Worm (Caenorhabditis elegans) whole organism, young adult: ENCODE data around the gene cut-6.

Experiments
- B0019.2 ChIP-seq: fragments of 200-800 bp; sonication (Bioruptor generic); conservative IDR thresholded peaks from 2 replicates; pipeline ENCODE4 v1.3.6; 2022; ENCODE audit warnings: missing genetic modification reagents, missing genetic modification characterization, missing compliant biosample characterization
- B0261.1 ChIP-seq: sonication (generic microtip); optimal IDR thresholded peaks from 2 replicates; lab custom pipeline; 2016; ENCODE audit warnings: mild to moderate bottlenecking, missing genetic modification characterization, moderate library complexity, missing compliant biosample characterization
- C17E4.6 ChIP-seq: fragments of 200-800 bp; sonication (Bioruptor generic); IDR thresholded peaks from 2 replicates; pipeline ENCODE4 v1.3.6; 2022; ENCODE audit warnings: missing genetic modification reagents, missing genetic modification characterization, missing compliant biosample characterization
- F33H1.4 ChIP-seq: fragments of 200-800 bp; sonication (Bioruptor generic); IDR thresholded peaks from 2 replicates; pipeline ENCODE4 v1.3.6; 2022; ENCODE audit warnings: missing genetic modification reagents, missing genetic modification characterization, missing compliant biosample characterization
- F37B4.10 ChIP-seq: fragments of 200-800 bp; sonication (Bioruptor generic); IDR thresholded peaks from 2 replicates; pipeline ENCODE4 v1.3.6; 2022; ENCODE audit warnings: missing genetic modification characterization, missing compliant biosample characterization
- F39B2.1 ChIP-seq: fragments of 200-800 bp; sonication (Bioruptor generic); IDR thresholded peaks from 2 replicates; pipeline ENCODE4 v1.3.6; 2022; ENCODE audit warnings: missing genetic modification reagents, missing genetic modification characterization, missing compliant biosample characterization
- F57A8.1 ChIP-seq: fragments of 200-800 bp; sonication (Bioruptor generic); optimal IDR thresholded peaks from 2 replicates; lab custom pipeline; 2018; ENCODE audit warnings: mild to moderate bottlenecking, missing genetic modification characterization, moderate library complexity, missing compliant biosample characterization
- F57C9.4 ChIP-seq: sonication (generic microtip); optimal IDR thresholded peaks from 2 replicates; lab custom pipeline; 2017; ENCODE audit warnings: mild to moderate bottlenecking, missing genetic modification characterization, missing compliant biosample characterization
- K12H6.12 ChIP-seq: fragments of 200-800 bp; sonication (Bioruptor generic); optimal IDR thresholded peaks from 2 replicates; lab custom pipeline; 2018; ENCODE audit warnings: mild to moderate bottlenecking, missing genetic modification characterization, missing compliant biosample characterization
- T26A5.8 ChIP-seq: sonication (generic microtip); optimal IDR thresholded peaks from 2 replicates; lab custom pipeline; 2016; ENCODE audit warnings: missing genetic modification characterization, missing compliant biosample characterization
- Y67H2A.10 ChIP-seq: fragments of 200-800 bp; sonication (Bioruptor generic); conservative IDR thresholded peaks from 2 replicates; pipeline ENCODE4 v1.3.6; 2022; ENCODE audit warnings: missing genetic modification reagents, missing genetic modification characterization, missing compliant biosample characterization
- Y95B8A.8 ChIP-seq: fragments of 200-800 bp; sonication (Bioruptor generic); IDR thresholded peaks from 2 replicates; pipeline ENCODE4 v1.3.6; 2022; ENCODE audit warnings: missing genetic modification reagents, missing genetic modification characterization, missing compliant biosample characterization
- akir-1 ChIP-seq: fragments of 200-800 bp; sonication (Bioruptor generic); optimal IDR thresholded peaks from 2 replicates; lab custom pipeline; 2018; ENCODE audit warnings: mild to moderate bottlenecking, missing genetic modification characterization, moderate library complexity, missing compliant biosample characterization
- atf-7 ChIP-seq: sonication (generic microtip); optimal IDR thresholded peaks from 2 replicates; lab custom pipeline; 2017; ENCODE audit warnings: mild to moderate bottlenecking, missing genetic modification characterization, missing compliant biosample characterization
- attf-6 ChIP-seq: fragments of 200-800 bp; sonication (Bioruptor generic); IDR thresholded peaks from 2 replicates; pipeline ENCODE4 v1.3.6; 2022; ENCODE audit warnings: missing genetic modification reagents, missing genetic modification characterization, missing compliant biosample characterization
- bed-1 ChIP-seq: fragments of 200-800 bp; sonication (Bioruptor generic); IDR thresholded peaks from 2 replicates; pipeline ENCODE4 v1.3.6; 2022; ENCODE audit warnings: missing genetic modification reagents, missing genetic modification characterization, missing compliant biosample characterization
- bed-2 ChIP-seq: fragments of 200-800 bp; sonication (Bioruptor generic); IDR thresholded peaks from 2 replicates; pipeline ENCODE4 v1.3.6; 2022; ENCODE audit warnings: missing genetic modification reagents, missing genetic modification characterization, missing compliant biosample characterization
- cebp-1 ChIP-seq, 2 experiments: fragments of 200-800 bp in 1 of 2; sonication (Bioruptor generic) in 1 of 2; sonication (generic microtip) in 1 of 2; IDR thresholded peaks in 1 of 2; optimal IDR thresholded peaks in 1 of 2; 2 replicates each; pipeline versions ENCODE4 v1.3.6 to Lab custom; 2017 to 2022; ENCODE audit warnings: missing compliant biosample characterization in 2 of 2, missing genetic modification characterization in 2 of 2, mild to moderate bottlenecking in 1 of 2, missing genetic modification reagents in 1 of 2, moderate library complexity in 1 of 2
- cebp-2 ChIP-seq: fragments of 200-800 bp; sonication (Bioruptor generic); IDR thresholded peaks from 2 replicates; pipeline ENCODE4 v1.3.6; 2022; ENCODE audit warnings: missing genetic modification characterization, missing compliant biosample characterization
- ceh-40 ChIP-seq: fragments of 200-800 bp; sonication (Bioruptor generic); IDR thresholded peaks from 2 replicates; pipeline ENCODE4 v1.3.6; 2022; ENCODE audit warnings: missing genetic modification characterization, missing compliant biosample characterization
- ceh-58 ChIP-seq: fragments of 200-800 bp; sonication (Bioruptor generic); IDR thresholded peaks from 2 replicates; pipeline ENCODE4 v1.3.6; 2022; ENCODE audit warnings: missing genetic modification characterization, missing compliant biosample characterization
- die-1 ChIP-seq: sonication (generic microtip); optimal IDR thresholded peaks from 2 replicates; lab custom pipeline; 2016; ENCODE audit warnings: missing genotype, mild to moderate bottlenecking, missing genetic modification characterization, missing compliant biosample characterization
- fkh-3 ChIP-seq: sonication (generic microtip); optimal IDR thresholded peaks from 2 replicates; lab custom pipeline; 2016; ENCODE audit warnings: mild to moderate bottlenecking, missing genetic modification characterization, missing compliant biosample characterization
- hsf-1 ChIP-seq: fragments of 200-800 bp; sonication (Bioruptor generic); IDR thresholded peaks from 2 replicates; pipeline ENCODE4 v1.3.6; 2022; ENCODE audit warnings: missing genetic modification reagents, missing genetic modification characterization, missing compliant biosample characterization
- lin-26 ChIP-seq: fragments of 200-800 bp; sonication (Bioruptor generic); IDR thresholded peaks from 2 replicates; pipeline ENCODE4 v1.3.6; 2022; ENCODE audit warnings: missing genetic modification reagents, missing genetic modification characterization, missing compliant biosample characterization
- lin-54 ChIP-seq: fragments of 200-800 bp; sonication (Bioruptor generic); optimal IDR thresholded peaks from 2 replicates; lab custom pipeline; 2018; ENCODE audit warnings: mild to moderate bottlenecking, missing genetic modification characterization, missing compliant biosample characterization
- lir-1 ChIP-seq: fragments of 200-800 bp; sonication (Bioruptor generic); conservative IDR thresholded peaks from 2 replicates; pipeline ENCODE4 v1.3.6; 2022; ENCODE audit warnings: missing genetic modification reagents, missing genetic modification characterization, missing compliant biosample characterization
- lsy-27 ChIP-seq: sonication (generic microtip); optimal IDR thresholded peaks from 2 replicates; lab custom pipeline; 2017; ENCODE audit warnings: missing genetic modification characterization, mild to moderate bottlenecking, missing compliant biosample characterization, antibody characterized with exemption, missing genotype, borderline replicate concordance; ENCODE audit not compliant: insufficient read depth
- madf-10 ChIP-seq: sonication (generic microtip); optimal IDR thresholded peaks from 2 replicates; lab custom pipeline; 2016; ENCODE audit warnings: mild to moderate bottlenecking, missing genetic modification characterization, missing compliant biosample characterization
- mcd-1 ChIP-seq: fragments of 200-800 bp; sonication (Bioruptor generic); IDR thresholded peaks from 2 replicates; pipeline ENCODE4 v1.3.6; 2022; ENCODE audit warnings: missing genetic modification reagents, missing genetic modification characterization, missing compliant biosample characterization
- mel-28 ChIP-seq: sonication (generic microtip); optimal IDR thresholded peaks from 2 replicates; lab custom pipeline; 2016; ENCODE audit warnings: borderline replicate concordance, mild to moderate bottlenecking, missing genetic modification characterization, missing compliant biosample characterization
- nfya-1 ChIP-seq: sonication (generic microtip); optimal IDR thresholded peaks from 2 replicates; lab custom pipeline; 2017; ENCODE audit warnings: antibody characterized with exemption, missing compliant biosample characterization, missing genetic modification characterization, borderline replicate concordance; ENCODE audit not compliant: insufficient read depth
- nfya-2 ChIP-seq: fragments of 200-800 bp; sonication (Bioruptor generic); IDR thresholded peaks from 2 replicates; pipeline ENCODE4 v1.3.6; 2022; ENCODE audit warnings: missing genetic modification reagents, missing genetic modification characterization, missing compliant biosample characterization
- nfyb-1 ChIP-seq: fragments of 200-800 bp; sonication (Bioruptor generic); IDR thresholded peaks from 2 replicates; pipeline ENCODE4 v1.3.6; 2022; ENCODE audit warnings: missing genetic modification reagents, missing genetic modification characterization, missing compliant biosample characterization
- nhr-179 ChIP-seq: sonication (generic microtip); optimal IDR thresholded peaks from 2 replicates; lab custom pipeline; 2016; ENCODE audit warnings: mild to moderate bottlenecking, missing genetic modification characterization, missing compliant biosample characterization
- pbrm-1 ChIP-seq: fragments of 200-800 bp; sonication (Bioruptor generic); IDR thresholded peaks from 2 replicates; pipeline ENCODE4 v1.3.6; 2022; ENCODE audit warnings: missing genetic modification reagents, missing genetic modification characterization, missing compliant biosample characterization
- rcor-1 ChIP-seq: fragments of 200-800 bp; sonication (Bioruptor generic); IDR thresholded peaks from 2 replicates; pipeline ENCODE4 v1.3.6; 2022; ENCODE audit warnings: missing genetic modification reagents, missing genetic modification characterization, missing compliant biosample characterization
- rec-8 ChIP-seq, 2 experiments: sonication (generic microtip); optimal IDR thresholded peaks; 2 replicates each; lab custom pipeline; 2016; ENCODE audit warnings: mild to moderate bottlenecking in 2 of 2, missing genetic modification characterization in 2 of 2, missing genetic modification reagents in 2 of 2, missing genotype in 2 of 2, missing biosample characterization in 1 of 2, missing compliant biosample characterization in 1 of 2, moderate library complexity in 1 of 2
- sdz-38 ChIP-seq: sonication (generic microtip); optimal IDR thresholded peaks from 2 replicates; lab custom pipeline; 2016; ENCODE audit warnings: missing genotype, missing genetic modification characterization, missing compliant biosample characterization
- snpc-1.3 ChIP-seq: sonication (generic microtip); optimal IDR thresholded peaks from 2 replicates; lab custom pipeline; 2017; ENCODE audit warnings: missing genetic modification characterization, mild to moderate bottlenecking, missing compliant biosample characterization, antibody characterized with exemption, moderate library complexity, missing genotype, missing genetic modification reagents; ENCODE audit not compliant: insufficient read depth
- snpc-3.4 ChIP-seq: sonication (generic microtip); optimal IDR thresholded peaks from 2 replicates; lab custom pipeline; 2017; ENCODE audit warnings: missing genetic modification characterization, mild to moderate bottlenecking, missing compliant biosample characterization, antibody characterized with exemption, moderate library complexity, missing genotype, missing genetic modification reagents
- sptf-2 ChIP-seq: fragments of 200-800 bp; sonication (Bioruptor generic); optimal IDR thresholded peaks from 2 replicates; lab custom pipeline; 2018; ENCODE audit warnings: mild to moderate bottlenecking, missing genetic modification characterization, missing compliant biosample characterization
- tbx-9 ChIP-seq: sonication (generic microtip); optimal IDR thresholded peaks from 2 replicates; lab custom pipeline; 2016; ENCODE audit warnings: borderline replicate concordance, missing genetic modification characterization, inconsistent platforms, missing compliant biosample characterization
- unc-130 ChIP-seq: sonication (generic microtip); optimal IDR thresholded peaks from 2 replicates; lab custom pipeline; 2016; ENCODE audit warnings: missing genetic modification reagents, missing genetic modification characterization, missing compliant biosample characterization
- unc-62 ChIP-seq: fragments of 150-350 bp; optimal IDR thresholded peaks from 2 replicates; lab custom pipeline; 2014; ENCODE audit warnings: missing biosample characterization, missing genetic modification reagents, missing genetic modification characterization
- zfh-2 ChIP-seq: fragments of 200-800 bp; sonication (Bioruptor generic); conservative IDR thresholded peaks from 2 replicates; pipeline ENCODE4 v1.3.6; 2022; ENCODE audit warnings: missing genetic modification reagents, missing genetic modification characterization, missing compliant biosample characterization
- ztf-22 ChIP-seq: fragments of 200-800 bp; sonication (Bioruptor generic); optimal IDR thresholded peaks from 2 replicates; lab custom pipeline; 2018; ENCODE audit warnings: mild to moderate bottlenecking, missing genetic modification characterization, moderate library complexity, missing compliant biosample characterization
- ztf-25 ChIP-seq: fragments of 200-800 bp; sonication (Bioruptor generic); IDR thresholded peaks from 2 replicates; pipeline ENCODE4 v1.3.6; 2022; ENCODE audit warnings: missing genetic modification reagents, missing genetic modification characterization, missing compliant biosample characterization

Gene cut-6

DNA sequence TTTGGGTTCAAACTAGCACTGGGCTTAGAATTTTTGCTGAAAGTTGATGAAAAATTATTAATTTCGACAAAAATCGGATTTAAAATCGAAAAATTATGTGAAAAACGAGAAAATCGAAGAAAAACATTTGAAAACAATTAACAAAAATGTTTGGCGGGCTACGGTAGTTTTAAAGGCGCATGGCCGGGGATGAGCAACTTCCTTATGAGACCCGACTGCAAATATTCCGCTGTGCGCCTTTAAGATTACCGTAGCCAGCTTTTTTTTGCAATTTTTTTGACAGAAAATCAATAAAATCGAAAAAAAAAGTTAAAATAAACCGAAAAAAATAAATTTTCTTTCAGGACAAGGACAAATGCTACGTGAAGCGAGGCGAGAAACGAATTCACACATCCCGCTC, 33.7 kb upstream of the cut-6 start:
- TF ChIP-seq nfya-2 (GFP tag; lab: Robert Waterston, UW) = no peak
- no peak for TF ChIP-seq ztf-25
- no peak for TF ChIP-seq tbx-9 (tag; lab: Kevin White, UChicago)
- TF ChIP-seq rcor-1 = peak; percentile 65
- TF ChIP-seq unc-130 (GFP tag; lab: Kevin White, UChicago) = peak; percentile 52
- TF ChIP-seq snpc-1.3 (tag; lab: Kevin White, UChicago) = peak; percentile 65
- no peak for TF ChIP-seq mel-28 (tag; lab: Kevin White, UChicago)
- TF ChIP-seq pbrm-1 (GFP tag; lab: Robert Waterston, UW) = peak; percentile 54; the same call in 1 of the 2 replicates
- peak in 1 of 2 experiments; percentile 10 for TF ChIP-seq rec-8 (tag; optimal IDR thresholded peaks at IDR 0.05; lab: Kevin White, UChicago)
- no peak for TF ChIP-seq T26A5.8 (tag; lab: Kevin White, UChicago)
- no peak for TF ChIP-seq cebp-1 (GFP tag; IDR thresholded peaks at IDR 0.05; lab: Robert Waterston, UW)
- no peak for TF ChIP-seq cebp-1 (tag; optimal IDR thresholded peaks at IDR 0.05; lab: Kevin White, UChicago)
- no peak for TF ChIP-seq ceh-58
- peak; percentile 67; the same call in 1 of the 2 replicates for TF ChIP-seq hsf-1 (GFP tag; lab: Robert Waterston, UW)
- peak; percentile 25; the same call in 1 of the 2 replicates for TF ChIP-seq lir-1
- TF ChIP-seq atf-7 (tag; lab: Kevin White, UChicago) = no peak
- no peak for TF ChIP-seq sdz-38 (tag; lab: Kevin White, UChicago)
- no peak for TF ChIP-seq attf-6 (GFP tag; lab: Robert Waterston, UW)
- TF ChIP-seq mcd-1 = peak; percentile 80
- TF ChIP-seq sptf-2 (GFP tag; lab: Kevin White, UChicago) = no peak
- no peak for TF ChIP-seq nfya-1 (tag; lab: Kevin White, UChicago)
- TF ChIP-seq ceh-40 (GFP tag; lab: Robert Waterston, UW) = no peak
- TF ChIP-seq F57A8.1 (GFP tag; lab: Kevin White, UChicago) = no peak
- TF ChIP-seq F37B4.10 (GFP tag; lab: Robert Waterston, UW) = no peak
- peak; percentile 37; the same call in 1 of the 2 replicates for TF ChIP-seq B0019.2 (GFP tag; lab: Robert Waterston, UW)
- TF ChIP-seq snpc-3.4 (tag; lab: Kevin White, UChicago) = peak; percentile 69
- TF ChIP-seq bed-2 (GFP tag; lab: Robert Waterston, UW) = no peak
- TF ChIP-seq lsy-27 = no peak
- TF ChIP-seq madf-10 (tag; lab: Kevin White, UChicago) = no peak
- peak; percentile 99 for TF ChIP-seq F33H1.4
- TF ChIP-seq F39B2.1 (GFP tag; lab: Robert Waterston, UW) = no peak
- TF ChIP-seq lin-54 (GFP tag; lab: Kevin White, UChicago) = peak; percentile 81
- no peak for TF ChIP-seq K12H6.12
- no peak for TF ChIP-seq die-1 (tag; lab: Kevin White, UChicago)
- no peak for TF ChIP-seq cebp-2 (GFP tag; lab: Robert Waterston, UW)
- TF ChIP-seq nfyb-1 (GFP tag; lab: Robert Waterston, UW) = no peak
- TF ChIP-seq F57C9.4 (tag; lab: Kevin White, UChicago) = no peak
- no peak for TF ChIP-seq fkh-3 (tag; lab: Kevin White, UChicago)
- no peak for TF ChIP-seq bed-1 (GFP tag; lab: Robert Waterston, UW)
- TF ChIP-seq unc-62 (GFP tag; lab: Kevin White, UChicago) = no peak
- no peak for TF ChIP-seq B0261.1
- no peak for TF ChIP-seq zfh-2 (GFP tag; lab: Robert Waterston, UW)
- TF ChIP-seq ztf-22 (GFP tag; lab: Kevin White, UChicago) = no peak
- no peak for TF ChIP-seq nhr-179
- no peak for TF ChIP-seq C17E4.6
- TF ChIP-seq akir-1 (GFP tag; lab: Kevin White, UChicago) = no peak
- TF ChIP-seq Y95B8A.8 (GFP tag; lab: Robert Waterston, UW) = peak; percentile 68; the same call in 1 of the 2 replicates
- no peak for TF ChIP-seq Y67H2A.10
- TF ChIP-seq lin-26 = no peak
